Worm (Caenorhabditis elegans): ENCODE measurements around the gene C31E10.11.
"Not testable (repeated sequence)": the region's sequence is repeated elsewhere in the genome, so short reads cannot be mapped to it uniquely, and the experiment has no call there.

The C31E10.11 gene

DNA sequence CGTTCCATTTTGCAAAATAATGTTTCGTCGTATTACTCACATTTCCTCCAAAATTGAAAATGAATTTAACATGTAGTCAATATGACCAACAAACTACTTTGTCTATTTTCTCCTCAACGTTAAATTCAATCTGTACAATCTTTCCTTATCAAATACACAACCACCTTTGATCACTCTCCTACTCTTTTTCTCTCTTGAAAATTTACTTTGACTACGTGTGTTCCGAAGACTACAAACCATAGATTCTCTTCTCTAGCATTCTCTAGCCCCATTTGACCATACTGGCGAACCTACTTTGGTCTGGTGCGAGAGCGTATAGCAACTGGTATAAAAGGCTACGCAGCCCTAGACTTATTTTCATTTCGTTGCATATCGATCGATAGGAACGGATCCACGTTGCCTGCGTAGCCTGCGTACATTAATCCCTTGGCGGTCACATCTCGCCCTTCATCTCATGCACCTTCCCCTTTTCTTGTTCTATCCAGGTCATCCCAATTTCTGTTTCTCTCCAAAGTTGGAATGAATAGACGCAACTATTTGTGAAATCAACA lies 9.7 kb upstream of the C31E10.11 start:
- no peak for TF ChIP-seq snpc-4 (tag; optimal IDR thresholded peaks at IDR 0.05)
- TF ChIP-seq mep-1 (tag; optimal IDR thresholded peaks at IDR 0.05) = no peak

DNA sequence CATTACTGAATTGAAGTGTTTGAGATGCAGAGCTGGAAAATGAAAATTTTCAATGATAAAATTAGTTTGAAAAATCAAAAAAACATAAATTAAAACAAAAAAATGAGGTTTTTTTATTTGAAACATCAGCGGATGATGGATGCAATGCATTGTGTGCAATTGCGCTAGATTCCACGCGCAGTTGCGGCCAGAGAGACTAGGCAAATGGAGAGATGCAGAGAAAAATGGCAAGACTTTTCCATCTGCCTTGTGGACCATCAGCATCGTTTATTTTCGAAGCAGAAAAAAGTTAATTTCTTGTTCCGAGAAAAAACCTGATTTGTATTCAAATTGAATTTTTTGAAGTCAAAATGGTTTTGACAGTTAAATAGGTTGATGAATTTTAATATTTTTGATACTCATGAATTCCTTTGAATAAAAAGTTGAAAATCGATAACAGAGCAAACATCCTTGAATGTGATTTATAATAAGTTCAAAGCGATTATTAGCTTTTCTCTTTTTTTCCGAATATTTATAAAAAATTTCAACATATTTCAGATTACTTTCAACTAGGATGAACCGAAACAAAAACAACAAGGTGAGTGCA lies 5.3 kb upstream of the C31E10.11 start, which contains the start of the genes C31E10.5 and C31E10.6:
TSS of gene C31E10.5 (minus strand) at position 32 of the 586 bp plus-strand sequence.
TSS of gene C31E10.6 (plus strand) at position 536 of the 586 bp plus-strand sequence.
- peak; percentile 39 for TF ChIP-seq lin-13 (tag; optimal IDR thresholded peaks at IDR 0.05)
- no peak for TF ChIP-seq pha-4 (tag; optimal IDR thresholded peaks at IDR 0.05)
- TF ChIP-seq nhr-76 (tag; optimal IDR thresholded peaks at IDR 0.05) = no peak
- no peak for TF ChIP-seq flh-1 (GFP tag; optimal IDR thresholded peaks at IDR 0.05)
- TF ChIP-seq lsy-2 (tag; optimal IDR thresholded peaks at IDR 0.05) = peak; percentile 50
- peak; percentile 1 for TF ChIP-seq cnd-1 (tag; optimal IDR thresholded peaks at IDR 0.05)
- TF ChIP-seq elt-3 (tag; optimal IDR thresholded peaks at IDR 0.05) = no peak
- TF ChIP-seq drap-1 (GFP tag; optimal IDR thresholded peaks at IDR 0.05) = no peak
- peak; percentile 23 for TF ChIP-seq mls-2 (tag; optimal IDR thresholded peaks at IDR 0.05)
- no peak for TF ChIP-seq unc-120 (tag; optimal IDR thresholded peaks at IDR 0.05; ENCODE audit: poor library complexity, severe bottlenecking)
- TF ChIP-seq tbx-8 (GFP tag; optimal IDR thresholded peaks at IDR 0.05) = no peak
- TF ChIP-seq mep-1 (tag; optimal IDR thresholded peaks at IDR 0.05) = peak; percentile 85
- no peak for TF ChIP-seq sem-2 (GFP tag; optimal IDR thresholded peaks at IDR 0.05)
- no peak for TF ChIP-seq bed-3 (GFP tag; optimal IDR thresholded peaks at IDR 0.05)
- no peak for TF ChIP-seq unc-39 (tag; optimal IDR thresholded peaks at IDR 0.05)
- TF ChIP-seq nhr-237 (tag; optimal IDR thresholded peaks at IDR 0.05) = peak; percentile 48
- peak; percentile 25 for TF ChIP-seq ces-1 (GFP tag; optimal IDR thresholded peaks at IDR 0.05)

DNA sequence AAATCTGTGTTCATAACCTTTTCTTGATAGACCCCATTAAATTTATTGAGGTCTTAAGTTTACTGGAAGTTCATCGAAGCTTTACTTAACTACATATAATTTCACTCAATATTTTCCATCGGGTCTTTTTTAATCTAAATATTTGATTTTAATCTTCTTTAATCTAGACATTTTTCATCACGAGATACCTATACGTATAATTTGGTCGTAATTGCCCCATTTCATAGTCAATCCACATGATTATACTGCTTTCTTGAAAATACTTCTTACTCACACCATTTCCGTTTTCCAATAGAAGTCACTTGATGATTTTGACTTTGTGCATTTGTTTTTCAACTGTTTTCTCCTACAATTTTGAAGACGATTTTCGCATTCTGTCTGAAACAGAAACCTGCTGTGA lies 4.3 kb downstream of the C31E10.11 start, which contains the start of gene irld-24:
TSS of gene irld-24 (plus strand) at position 301 of the 400 bp plus-strand sequence.
- TF ChIP-seq mls-2 (tag; optimal IDR thresholded peaks at IDR 0.05) = no peak
- TF ChIP-seq snpc-4 (tag; optimal IDR thresholded peaks at IDR 0.05) = no peak
- no peak for TF ChIP-seq ztf-11 (tag; optimal IDR thresholded peaks at IDR 0.05)
- no peak for TF ChIP-seq hlh-1 (tag; optimal IDR thresholded peaks at IDR 0.05)

DNA sequence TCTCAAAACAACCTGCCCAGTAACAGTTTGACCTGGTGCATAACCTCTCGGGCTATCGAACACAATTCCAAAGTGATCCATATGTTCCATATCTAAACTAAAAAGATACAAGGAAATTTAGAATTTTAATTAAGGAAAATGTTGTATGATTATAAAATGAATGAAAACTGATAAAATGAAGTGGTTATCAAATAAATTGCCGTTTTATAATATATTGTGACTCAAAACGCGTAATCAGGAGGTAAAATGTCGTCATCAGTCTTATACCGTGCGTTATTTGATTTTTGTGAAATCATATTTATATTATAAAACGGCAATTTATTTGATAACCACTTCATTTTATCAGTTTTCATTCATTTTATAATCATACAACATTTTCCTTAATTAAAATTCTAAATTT lies 10.2 kb downstream of the C31E10.11 start, which contains the start of gene arrd-24:
TSS of gene arrd-24 (minus strand) at position 101 of the 400 bp plus-strand sequence.
- TF ChIP-seq elt-3 (tag; optimal IDR thresholded peaks at IDR 0.05); lsy-2 (tag; optimal IDR thresholded peaks at IDR 0.05); ces-1 (GFP tag; optimal IDR thresholded peaks at IDR 0.05): not testable (repeated sequence)

DNA sequence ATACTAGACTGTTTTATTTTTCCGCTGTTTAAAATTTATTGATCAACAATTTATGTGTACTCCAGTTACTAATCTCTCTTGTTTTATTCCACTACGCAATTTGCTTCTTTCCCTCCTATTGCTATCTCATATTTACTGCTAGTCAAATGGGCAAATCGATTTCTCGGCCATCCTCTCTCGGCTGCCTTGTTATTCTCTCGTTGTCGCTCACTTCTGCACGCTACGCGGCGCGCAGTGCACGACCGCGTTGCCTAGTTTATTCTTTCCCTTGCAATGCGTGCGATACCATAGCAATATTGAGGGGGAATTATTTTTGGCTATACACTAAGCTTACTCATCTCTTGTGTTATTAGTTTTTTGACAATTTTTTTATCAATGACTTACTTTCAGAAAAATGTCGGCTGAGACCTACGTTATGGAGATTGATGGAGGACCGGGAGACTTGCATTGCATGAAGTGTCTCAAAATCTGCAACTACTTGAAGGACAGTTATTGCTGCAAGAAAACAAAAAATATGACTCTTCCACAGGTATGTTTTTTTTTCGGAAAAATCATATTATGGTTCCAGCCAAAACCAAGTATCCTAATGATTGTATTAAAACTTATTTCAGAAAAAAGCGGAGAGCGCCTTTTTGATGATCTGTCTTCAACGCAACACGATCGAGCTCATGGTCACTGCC lies 13.0 kb downstream of the C31E10.11 start, which contains the start of gene F48F7.6:
TSS of gene F48F7.6 (plus strand) at position 391 of the 680 bp plus-strand sequence.
- peak; percentile 58 for TF ChIP-seq mep-1 (tag; optimal IDR thresholded peaks at IDR 0.05)
- TF ChIP-seq hlh-1 (tag; optimal IDR thresholded peaks at IDR 0.05) = peak; percentile 40
- no peak for TF ChIP-seq lin-13 (tag; optimal IDR thresholded peaks at IDR 0.05)
- TF ChIP-seq sem-2 (GFP tag; optimal IDR thresholded peaks at IDR 0.05) = no peak
- no peak for TF ChIP-seq snpc-4 (tag; optimal IDR thresholded peaks at IDR 0.05)
- peak; percentile 42 for TF ChIP-seq nhr-237 (tag; optimal IDR thresholded peaks at IDR 0.05)
- no peak for TF ChIP-seq elt-1 (tag; optimal IDR thresholded peaks at IDR 0.05; ENCODE audit: borderline replicate concordance, insufficient read depth)
- peak; percentile 6 for TF ChIP-seq M03D4.4 (tag; optimal IDR thresholded peaks at IDR 0.05)
- TF ChIP-seq ces-1 (GFP tag; optimal IDR thresholded peaks at IDR 0.05) = peak; percentile 67
- no peak for TF ChIP-seq bed-3 (GFP tag; optimal IDR thresholded peaks at IDR 0.05)
- peak; percentile 42 for TF ChIP-seq pha-4 (tag; optimal IDR thresholded peaks at IDR 0.05)
- no peak for TF ChIP-seq mab-5 (tag; optimal IDR thresholded peaks at IDR 0.05)
- TF ChIP-seq unc-120 (tag; optimal IDR thresholded peaks at IDR 0.05; ENCODE audit: poor library complexity, severe bottlenecking) = peak; percentile 12
- TF ChIP-seq ceh-83 (GFP tag; optimal IDR thresholded peaks at IDR 0.05) = no peak
- peak; percentile 74 for TF ChIP-seq ham-2 (GFP tag; optimal IDR thresholded peaks at IDR 0.05)
- TF ChIP-seq flh-1 (GFP tag; optimal IDR thresholded peaks at IDR 0.05) = no peak
- peak; percentile 28 for TF ChIP-seq unc-62 (GFP tag; optimal IDR thresholded peaks at IDR 0.05)
- peak; percentile 31 for TF ChIP-seq drap-1 (GFP tag; optimal IDR thresholded peaks at IDR 0.05)
- peak; percentile 38 for TF ChIP-seq sptf-1 (tag; optimal IDR thresholded peaks at IDR 0.05)
- TF ChIP-seq ceh-39 (tag; optimal IDR thresholded peaks at IDR 0.05) = peak; percentile 80
